Worm (Caenorhabditis elegans) whole organism, L3 larva: ENCODE results near the gene Y57A10B.6.

Experiments
- R02D3.7 ChIP-seq: fragments of 150-350 bp; optimal IDR thresholded peaks from 2 replicates; lab custom pipeline; 2014; ENCODE audit warnings: missing biosample characterization, missing genetic modification characterization
- aly-2 ChIP-seq: fragments of 150-350 bp; optimal IDR thresholded peaks from 2 replicates; lab custom pipeline; 2014; ENCODE audit warnings: missing biosample characterization, missing genetic modification characterization
- ceh-16 ChIP-seq: sonication (generic microtip); optimal IDR thresholded peaks from 2 replicates; lab custom pipeline; 2017; ENCODE audit warnings: missing biosample characterization, missing genetic modification characterization
- ceh-28 ChIP-seq: fragments of 150-350 bp; optimal IDR thresholded peaks from 2 replicates; lab custom pipeline; 2014; ENCODE audit warnings: missing biosample characterization, missing genetic modification reagents, missing genetic modification characterization
- ceh-82 ChIP-seq: fragments of 150-350 bp; optimal IDR thresholded peaks from 2 replicates; lab custom pipeline; 2014; ENCODE audit warnings: missing biosample characterization, missing genetic modification characterization
- ceh-9 ChIP-seq: sonication (generic microtip); optimal IDR thresholded peaks from 2 replicates; lab custom pipeline; 2018; ENCODE audit warnings: missing biosample characterization, missing genetic modification characterization
- egl-27 ChIP-seq: sonication (generic microtip); optimal IDR thresholded peaks from 4 replicates; lab custom pipeline; 2017; ENCODE audit warnings: missing biosample characterization, missing genetic modification reagents, missing genetic modification characterization
- egl-5 ChIP-seq: fragments of 150-350 bp; optimal IDR thresholded peaks from 2 replicates; lab custom pipeline; 2017; ENCODE audit warnings: missing biosample characterization, missing genetic modification reagents, missing genetic modification characterization, inconsistent platforms
- elt-1 ChIP-seq: fragments of 150-350 bp; optimal IDR thresholded peaks from 2 replicates; lab custom pipeline; 2014; ENCODE audit warnings: missing biosample characterization, missing genetic modification characterization
- elt-2 ChIP-seq: sonication (generic microtip); optimal IDR thresholded peaks from 2 replicates; lab custom pipeline; 2016; ENCODE audit warnings: missing genetic modification reagents, mild to moderate bottlenecking, missing genetic modification characterization, missing compliant biosample characterization
- eor-1 ChIP-seq, 2 experiments: fragments of 150-350 bp; optimal IDR thresholded peaks; 2 replicates each; lab custom pipeline; 2014 to 2018; ENCODE audit warnings: missing biosample characterization in 2 of 2, missing genetic modification characterization in 2 of 2
- fkh-10 ChIP-seq: sonication (generic microtip); optimal IDR thresholded peaks from 2 replicates; lab custom pipeline; 2017; ENCODE audit warnings: missing biosample characterization, missing genetic modification reagents, missing genetic modification characterization
- fos-1 ChIP-seq: fragments of 150-350 bp; optimal IDR thresholded peaks from 2 replicates; lab custom pipeline; 2014; ENCODE audit warnings: missing biosample characterization, missing genetic modification characterization
- hmg-11 ChIP-seq: sonication (generic microtip); optimal IDR thresholded peaks from 2 replicates; lab custom pipeline; 2016; ENCODE audit warnings: missing genetic modification characterization, missing compliant biosample characterization
- jun-1 ChIP-seq: fragments of 150-350 bp; optimal IDR thresholded peaks from 2 replicates; lab custom pipeline; 2014; ENCODE audit warnings: missing biosample characterization, missing genetic modification reagents, missing genetic modification characterization
- lin-15B ChIP-seq: fragments of 150-350 bp; optimal IDR thresholded peaks from 2 replicates; lab custom pipeline; 2014; ENCODE audit warnings: missing biosample characterization, missing genetic modification characterization
- lin-39 ChIP-seq: fragments of 150-350 bp; optimal IDR thresholded peaks from 2 replicates; lab custom pipeline; 2018; ENCODE audit warnings: missing biosample characterization, missing genetic modification reagents, missing genetic modification characterization
- lsy-12 ChIP-seq: sonication (generic microtip); optimal IDR thresholded peaks from 2 replicates; lab custom pipeline; 2016; ENCODE audit warnings: mild to moderate bottlenecking, missing genetic modification characterization, missing compliant biosample characterization
- mdl-1 ChIP-seq: fragments of 150-350 bp; optimal IDR thresholded peaks from 2 replicates; lab custom pipeline; 2014; ENCODE audit warnings: missing biosample characterization, missing genetic modification characterization
- mml-1 ChIP-seq: fragments of 150-350 bp; sonication (generic microtip); optimal IDR thresholded peaks from 3 replicates; lab custom pipeline; 2014; ENCODE audit warnings: missing biosample characterization, missing genetic modification characterization
- nfya-1 ChIP-seq: sonication (generic microtip); optimal IDR thresholded peaks from 2 replicates; lab custom pipeline; 2017; ENCODE audit warnings: missing genetic modification characterization, mild to moderate bottlenecking, missing compliant biosample characterization, antibody characterized with exemption, moderate library complexity; ENCODE audit not compliant: insufficient read depth
- nhr-11 ChIP-seq: fragments of 150-350 bp; optimal IDR thresholded peaks from 2 replicates; lab custom pipeline; 2014; ENCODE audit warnings: missing biosample characterization, missing genetic modification characterization
- nhr-12 ChIP-seq: fragments of 150-350 bp; optimal IDR thresholded peaks from 2 replicates; lab custom pipeline; 2014; ENCODE audit warnings: missing biosample characterization, missing genetic modification characterization
- nhr-23 ChIP-seq: fragments of 150-350 bp; optimal IDR thresholded peaks from 2 replicates; lab custom pipeline; 2014; ENCODE audit warnings: missing biosample characterization, missing genetic modification reagents, missing genetic modification characterization
- nhr-237 ChIP-seq: fragments of 150-350 bp; optimal IDR thresholded peaks from 2 replicates; lab custom pipeline; 2014; ENCODE audit warnings: missing biosample characterization, missing genetic modification characterization
- nhr-25 ChIP-seq: sonication (generic microtip); optimal IDR thresholded peaks from 2 replicates; lab custom pipeline; 2017; ENCODE audit warnings: missing biosample characterization, missing genetic modification characterization
- nhr-28 ChIP-seq: fragments of 150-350 bp; optimal IDR thresholded peaks from 2 replicates; lab custom pipeline; 2014; ENCODE audit warnings: missing biosample characterization, missing genetic modification characterization
- nhr-43 ChIP-seq: sonication (generic microtip); optimal IDR thresholded peaks from 2 replicates; lab custom pipeline; 2016; ENCODE audit warnings: mild to moderate bottlenecking, missing genetic modification characterization, missing compliant biosample characterization; ENCODE audit not compliant: poor library complexity, severe bottlenecking
- nhr-67 ChIP-seq: fragments of 150-350 bp; optimal IDR thresholded peaks from 2 replicates; lab custom pipeline; 2014; ENCODE audit warnings: missing biosample characterization, missing genetic modification characterization
- nhr-76 ChIP-seq: fragments of 150-350 bp; sonication (generic microtip); optimal IDR thresholded peaks from 5 replicates; lab custom pipeline; 2014; ENCODE audit warnings: missing biosample characterization, missing genetic modification characterization
- nhr-77 ChIP-seq: fragments of 150-350 bp; optimal IDR thresholded peaks from 2 replicates; lab custom pipeline; 2014; ENCODE audit warnings: missing biosample characterization, missing genetic modification characterization
- sea-2 ChIP-seq: fragments of 150-350 bp; sonication (generic microtip); optimal IDR thresholded peaks from 4 replicates; lab custom pipeline; 2014; ENCODE audit warnings: missing biosample characterization, missing genetic modification reagents, missing genetic modification characterization
- skn-1 ChIP-seq: fragments of 150-350 bp; optimal IDR thresholded peaks from 2 replicates; lab custom pipeline; 2014; ENCODE audit warnings: missing biosample characterization, missing genetic modification characterization
- snpc-4 ChIP-seq: fragments of 150-350 bp; optimal IDR thresholded peaks from 2 replicates; lab custom pipeline; 2014; ENCODE audit warnings: missing biosample characterization, missing genetic modification characterization
- tbx-2 ChIP-seq: sonication (generic microtip); optimal IDR thresholded peaks from 2 replicates; lab custom pipeline; 2016; ENCODE audit warnings: mild to moderate bottlenecking, missing genetic modification characterization, missing compliant biosample characterization
- unc-39 ChIP-seq: sonication (generic microtip); optimal IDR thresholded peaks from 4 replicates; lab custom pipeline; 2017; ENCODE audit warnings: missing biosample characterization, missing genetic modification characterization
- unc-62 ChIP-seq: fragments of 150-350 bp; sonication (generic microtip); optimal IDR thresholded peaks from 4 replicates; lab custom pipeline; 2014; ENCODE audit warnings: missing biosample characterization, missing genetic modification reagents, missing genetic modification characterization
- zag-1 ChIP-seq: fragments of 150-350 bp; optimal IDR thresholded peaks from 2 replicates; lab custom pipeline; 2014; ENCODE audit warnings: missing biosample characterization, missing genetic modification characterization
- ztf-11 ChIP-seq: fragments of 150-350 bp; optimal IDR thresholded peaks from 2 replicates; lab custom pipeline; 2014; ENCODE audit warnings: missing biosample characterization, missing genetic modification characterization

The Y57A10B.6 gene

DNA sequence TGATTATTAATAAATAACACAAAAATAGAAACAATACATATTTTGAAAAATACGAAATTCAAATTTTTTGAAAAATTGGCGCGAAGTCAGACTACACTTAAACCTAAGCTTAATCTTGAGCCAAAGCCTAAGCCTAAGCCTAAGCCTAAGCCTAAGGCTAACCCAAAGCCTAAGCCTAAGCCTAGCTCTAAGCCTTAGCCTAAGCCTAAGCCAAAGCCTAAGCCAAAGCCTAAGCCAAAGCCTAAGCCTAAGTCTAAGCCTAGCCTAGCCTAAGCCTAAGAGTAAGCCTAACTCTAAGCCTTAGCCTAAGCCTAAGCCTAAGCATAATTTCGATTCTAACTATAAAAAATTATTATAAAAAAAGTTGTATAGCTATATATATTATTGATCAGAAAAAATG, 9.0 kb upstream of the Y57A10B.6 start:
- TF ChIP-seq ceh-9 (tag; lab: Kevin White, UChicago) (no peak), nhr-43 (tag; lab: Kevin White, UChicago) (no peak), mml-1 (tag; lab: Kevin White, UChicago) (no peak), ceh-82 (no peak), elt-2 (tag; lab: Kevin White, UChicago) (no peak), ztf-11 (tag; lab: Kevin White, UChicago) (no peak), mdl-1 (tag; lab: Kevin White, UChicago) (no peak), unc-62 (GFP tag; lab: Kevin White, UChicago) (no peak), lin-15B (tag; lab: Kevin White, UChicago) (no peak), snpc-4 (no peak), hmg-11 (tag; lab: Kevin White, UChicago) (no peak), nhr-76 (no peak)

ce11 chrII:12382625-12383562, 7.0 kb upstream of the Y57A10B.6 start, which contains the start of gene btb-14:
Gene btb-14 (plus strand): TSS chrII:12383463.
- TF ChIP-seq egl-27 (tag; lab: Kevin White, UChicago) (no peak), egl-5 (tag; lab: Kevin White, UChicago) (no peak), mdl-1 (tag; lab: Kevin White, UChicago) (no peak), elt-1 (tag; lab: Kevin White, UChicago) (no peak), jun-1 (tag; lab: Kevin White, UChicago) (no peak), ztf-11 (tag; lab: Kevin White, UChicago) (no peak), unc-39 (tag; lab: Kevin White, UChicago) (no peak), nhr-76 (no peak), skn-1 (no peak), lin-39 (peak; percentile 38), lsy-12 (tag; lab: Kevin White, UChicago) (no peak), hmg-11 (tag; lab: Kevin White, UChicago) (peak; percentile 46), nhr-67 (tag; lab: Kevin White, UChicago) (no peak), ceh-82 (no peak), ceh-28 (tag; lab: Kevin White, UChicago) (no peak), tbx-2 (no peak), nhr-28 (tag; lab: Kevin White, UChicago) (no peak), nhr-12 (tag; lab: Kevin White, UChicago) (no peak), nhr-237 (tag; lab: Kevin White, UChicago) (no peak), snpc-4 (peak; percentile 72), fkh-10 (GFP tag; lab: Kevin White, UChicago) (peak; percentile 47), nfya-1 (peak; percentile 54), mml-1 (tag; lab: Kevin White, UChicago) (no peak), R02D3.7 (tag; lab: Kevin White, UChicago) (no peak), eor-1 (tag; optimal IDR thresholded peaks at IDR 0.05; lab: Kevin White, UChicago) (no peak), nhr-23 (no peak)

DNA sequence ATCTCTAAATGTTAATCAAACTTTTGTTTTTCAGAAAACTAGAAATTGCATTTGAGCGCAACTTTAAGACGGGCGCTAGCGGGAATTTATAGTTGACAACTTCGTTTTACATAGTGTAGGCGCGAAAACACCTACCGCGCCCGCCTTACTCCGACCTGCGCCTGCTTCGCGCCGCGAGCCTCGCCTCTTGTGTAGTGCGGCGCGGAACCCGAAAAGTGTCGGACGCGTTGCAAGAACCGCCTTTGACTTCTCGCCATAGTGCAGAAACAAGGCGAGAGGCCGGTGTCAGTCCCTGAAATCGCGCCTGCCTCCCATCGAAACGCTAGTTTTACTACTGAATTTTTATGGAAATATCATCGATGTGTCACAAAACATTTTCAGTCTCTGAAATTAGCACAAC, 4.1 kb upstream of the Y57A10B.6 start:
- TF ChIP-seq fos-1 (no peak), nhr-43 (tag; lab: Kevin White, UChicago) (no peak), nhr-67 (tag; lab: Kevin White, UChicago) (no peak), nhr-11 (tag; lab: Kevin White, UChicago) (no peak), aly-2 (tag; lab: Kevin White, UChicago) (no peak), ceh-16 (tag; lab: Kevin White, UChicago) (no peak), zag-1 (tag; lab: Kevin White, UChicago) (no peak), snpc-4 (no peak)

ce11 chrII:12386781-12387180, 3.1 kb upstream of the Y57A10B.6 start, which contains the start of gene sre-42:
Gene sre-42 (minus strand): TSS chrII:12386881.
- TF ChIP-seq lin-39, result no peak
- TF ChIP-seq nfya-1, result no peak
- TF ChIP-seq nhr-12 (tag; lab: Kevin White, UChicago), result no peak
- no peak for TF ChIP-seq ceh-82
- TF ChIP-seq nhr-76, result no peak
- TF ChIP-seq skn-1, result no peak
- TF ChIP-seq fos-1, result no peak
- TF ChIP-seq elt-2 (tag; lab: Kevin White, UChicago), result no peak
- no peak for TF ChIP-seq eor-1 (tag; optimal IDR thresholded peaks at IDR 0.05; lab: Kevin White, UChicago)
- TF ChIP-seq unc-62 (GFP tag; lab: Kevin White, UChicago), result no peak
- no peak for TF ChIP-seq ceh-9 (tag; lab: Kevin White, UChicago)
- TF ChIP-seq sea-2 (GFP tag; lab: Kevin White, UChicago), result no peak
- no peak for TF ChIP-seq nhr-77 (tag; lab: Kevin White, UChicago)
- TF ChIP-seq unc-39 (tag; lab: Kevin White, UChicago), result no peak
- no peak for TF ChIP-seq jun-1 (tag; lab: Kevin White, UChicago)
- TF ChIP-seq nhr-25, result no peak
- no peak for TF ChIP-seq egl-27 (tag; lab: Kevin White, UChicago)
